Worm (Caenorhabditis elegans): ENCODE results near the gene ZK666.4.
"Not testable (repeated sequence)": the region's sequence is repeated elsewhere in the genome, so short reads cannot be mapped to it uniquely, and the experiment has no call there.

DNA sequence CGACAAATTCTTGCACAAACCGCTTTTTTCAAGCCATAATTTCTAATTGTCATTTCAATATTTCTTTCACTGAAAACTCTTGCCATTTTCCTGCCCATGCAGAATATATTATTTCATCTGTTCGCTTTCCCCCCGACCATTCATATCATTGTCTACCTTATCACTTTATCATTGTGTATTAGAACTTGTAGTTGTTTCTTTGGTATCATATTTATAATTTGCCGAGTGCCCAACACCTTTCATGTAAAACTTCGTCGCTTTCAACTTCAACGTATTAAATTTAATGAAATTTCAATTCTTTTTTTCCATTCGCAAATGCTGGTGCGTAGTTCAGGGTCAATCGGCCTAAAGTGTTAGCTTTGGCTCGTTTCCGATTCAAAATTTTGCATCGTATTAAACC, 34.2 kb upstream of the ZK666.4 start, which contains the start of gene ZK673.1:
- not testable (repeated sequence) for TF ChIP-seq unc-3 (GFP tag; conservative IDR thresholded peaks at IDR 0.05); unc-3 (tag; optimal IDR thresholded peaks at IDR 0.05); fkh-10 (GFP tag; optimal IDR thresholded peaks at IDR 0.05); C38D4.7 (GFP tag; optimal IDR thresholded peaks at IDR 0.05); ceh-9 (tag; optimal IDR thresholded peaks at IDR 0.05); ttx-3 (tag; optimal IDR thresholded peaks at IDR 0.05)
